Worm (Caenorhabditis elegans) whole organism, L1 larva: ENCODE results near the gene pas-1.

Experiments used
- C04F5.9 ChIP-seq: sonication (generic microtip); optimal IDR thresholded peaks from 2 replicates; lab custom pipeline; 2016; ENCODE audit warnings: missing genetic modification characterization, missing compliant biosample characterization
- C16A3.4 ChIP-seq: fragments of 150-350 bp; optimal IDR thresholded peaks from 2 replicates; lab custom pipeline; 2014; ENCODE audit warnings: missing biosample characterization, missing genetic modification characterization
- alr-1 ChIP-seq: fragments of 200-800 bp; sonication (Bioruptor generic); optimal IDR thresholded peaks from 2 replicates; lab custom pipeline; 2018; ENCODE audit warnings: borderline replicate concordance, mild to moderate bottlenecking, missing genetic modification characterization, missing compliant biosample characterization
- ama-1 ChIP-seq: fragments of 150-350 bp; optimal IDR thresholded peaks from 2 replicates; lab custom pipeline; 2014
- blmp-1 ChIP-seq: fragments of 150-350 bp; optimal IDR thresholded peaks from 2 replicates; lab custom pipeline; 2014; ENCODE audit warnings: missing biosample characterization, missing genetic modification characterization
- ceh-82 ChIP-seq, 3 experiments: fragments of 150-350 bp in 1 of 3; sonication (generic microtip) in 2 of 3; optimal IDR thresholded peaks; 2 replicates each; lab custom pipeline; 2014 to 2017; ENCODE audit warnings: missing biosample characterization in 3 of 3, missing genetic modification characterization in 3 of 3
- ces-1 ChIP-seq: fragments of 150-350 bp; optimal IDR thresholded peaks from 2 replicates; lab custom pipeline; 2014; ENCODE audit warnings: missing biosample characterization, missing genetic modification reagents, missing genetic modification characterization
- dpl-1 ChIP-seq, 3 experiments: fragments of 150-350 bp in 2 of 3; sonication (generic microtip) in 1 of 3; optimal IDR thresholded peaks; 2 replicates each; lab custom pipeline; 2014 to 2017; ENCODE audit warnings: missing biosample characterization in 3 of 3, missing genetic modification characterization in 3 of 3, missing genetic modification reagents in 3 of 3
- efl-1 ChIP-seq, 4 experiments: fragments of 150-350 bp; optimal IDR thresholded peaks in 3 of 4; peaks in 1 of 4; 1 replicate in 1 of 4; 2 replicates in 3 of 4; lab custom pipeline; 2014; ENCODE audit warnings: missing biosample characterization in 2 of 4, missing genetic modification characterization in 2 of 4, missing genetic modification reagents in 2 of 4
- elt-2 ChIP-seq: sonication (generic microtip); optimal IDR thresholded peaks from 2 replicates; lab custom pipeline; 2016; ENCODE audit warnings: missing genetic modification characterization, mild to moderate bottlenecking, inconsistent platforms, missing compliant biosample characterization, missing genetic modification reagents
- elt-3 ChIP-seq, 6 experiments: fragments of 150-350 bp in 1 of 6; sonication (generic microtip); optimal IDR thresholded peaks; 2 replicates each; lab custom pipeline; 2017 to 2018; ENCODE audit warnings: missing biosample characterization in 6 of 6, missing genetic modification characterization in 6 of 6, inconsistent platforms in 1 of 6
- fkh-4 ChIP-seq: sonication (generic microtip); optimal IDR thresholded peaks from 2 replicates; lab custom pipeline; 2016; ENCODE audit warnings: missing compliant biosample characterization, missing genetic modification characterization, borderline replicate concordance
- fkh-8 ChIP-seq: sonication (generic microtip); optimal IDR thresholded peaks from 2 replicates; lab custom pipeline; 2016; ENCODE audit warnings: mild to moderate bottlenecking, missing genetic modification characterization, missing compliant biosample characterization
- isw-1 ChIP-seq: fragments of 200-800 bp; sonication (Bioruptor generic); IDR thresholded peaks from 2 replicates; pipeline ENCODE4 v1.3.6; 2022; ENCODE audit warnings: missing genetic modification characterization, missing compliant biosample characterization
- lin-15B ChIP-seq: fragments of 150-350 bp; sonication (generic microtip); optimal IDR thresholded peaks from 3 replicates; lab custom pipeline; 2014; ENCODE audit warnings: missing biosample characterization, missing genetic modification characterization
- lin-35 ChIP-seq, 2 experiments: fragments of 150-350 bp; optimal IDR thresholded peaks; 2 replicates each; lab custom pipeline; 2014; ENCODE audit warnings: missing biosample characterization in 2 of 2, missing genetic modification characterization in 2 of 2, missing genetic modification reagents in 2 of 2
- lsy-2 ChIP-seq, 2 experiments: fragments of 150-350 bp; optimal IDR thresholded peaks; 2 replicates each; lab custom pipeline; 2014; ENCODE audit warnings: missing biosample characterization in 2 of 2, missing genetic modification characterization in 2 of 2
- mep-1 ChIP-seq: fragments of 150-350 bp; optimal IDR thresholded peaks from 2 replicates; lab custom pipeline; 2014; ENCODE audit warnings: missing biosample characterization, missing genetic modification characterization
- nhr-11 ChIP-seq: fragments of 150-350 bp; optimal IDR thresholded peaks from 2 replicates; lab custom pipeline; 2014; ENCODE audit warnings: missing biosample characterization, missing genetic modification characterization
- nhr-12 ChIP-seq: sonication (generic microtip); optimal IDR thresholded peaks from 2 replicates; lab custom pipeline; 2017; ENCODE audit warnings: missing biosample characterization, missing genetic modification characterization
- nhr-20 ChIP-seq: sonication (generic microtip); optimal IDR thresholded peaks from 2 replicates; lab custom pipeline; 2016; ENCODE audit warnings: mild to moderate bottlenecking, missing genetic modification characterization, missing compliant biosample characterization
- nhr-28 ChIP-seq: fragments of 150-350 bp; optimal IDR thresholded peaks from 2 replicates; lab custom pipeline; 2014; ENCODE audit warnings: missing biosample characterization, missing genetic modification characterization
- nhr-71 ChIP-seq: sonication (generic microtip); optimal IDR thresholded peaks from 2 replicates; lab custom pipeline; 2016; ENCODE audit warnings: mild to moderate bottlenecking, missing genetic modification characterization, moderate library complexity, missing compliant biosample characterization
- nhr-77 ChIP-seq: fragments of 150-350 bp; optimal IDR thresholded peaks from 2 replicates; lab custom pipeline; 2014; ENCODE audit warnings: missing biosample characterization, missing genetic modification characterization
- pqm-1 ChIP-seq: sonication (generic microtip); optimal IDR thresholded peaks from 3 replicates; lab custom pipeline; 2017; ENCODE audit warnings: missing biosample characterization, missing genetic modification characterization
- rnt-1 ChIP-seq: sonication (generic microtip); optimal IDR thresholded peaks from 2 replicates; lab custom pipeline; 2016; ENCODE audit warnings: mild to moderate bottlenecking, missing genetic modification characterization, moderate library complexity, missing compliant biosample characterization
- snu-23 ChIP-seq: sonication (generic microtip); optimal IDR thresholded peaks from 2 replicates; lab custom pipeline; 2016; ENCODE audit warnings: missing genetic modification characterization, missing compliant biosample characterization
- sox-4 ChIP-seq: sonication (generic microtip); optimal IDR thresholded peaks from 2 replicates; lab custom pipeline; 2016; ENCODE audit warnings: missing genetic modification characterization, missing compliant biosample characterization
- sptf-1 ChIP-seq: fragments of 150-350 bp; optimal IDR thresholded peaks from 2 replicates; lab custom pipeline; 2014; ENCODE audit warnings: missing biosample characterization, missing genetic modification characterization
- swsn-7 ChIP-seq: sonication (generic microtip); optimal IDR thresholded peaks from 2 replicates; lab custom pipeline; 2016; ENCODE audit warnings: missing genetic modification characterization, missing compliant biosample characterization
- tbx-2 ChIP-seq: sonication (generic microtip); optimal IDR thresholded peaks from 2 replicates; lab custom pipeline; 2016; ENCODE audit warnings: missing genetic modification characterization, missing compliant biosample characterization
- unc-130 ChIP-seq: fragments of 150-350 bp; optimal IDR thresholded peaks from 2 replicates; lab custom pipeline; 2017; ENCODE audit warnings: missing biosample characterization, missing genetic modification characterization, inconsistent platforms
- xbp-1 ChIP-seq: sonication (generic microtip); optimal IDR thresholded peaks from 2 replicates; lab custom pipeline; 2016; ENCODE audit warnings: missing genetic modification characterization, missing compliant biosample characterization
- zip-4 ChIP-seq: fragments of 200-800 bp; sonication (Bioruptor generic); optimal IDR thresholded peaks from 2 replicates; lab custom pipeline; 2018; ENCODE audit warnings: mild to moderate bottlenecking, missing genetic modification characterization, moderate library complexity, missing compliant biosample characterization
- ztf-4 ChIP-seq: fragments of 150-350 bp; optimal IDR thresholded peaks from 2 replicates; lab custom pipeline; 2014; ENCODE audit warnings: missing biosample characterization, missing genetic modification characterization

The pas-1 gene

DNA sequence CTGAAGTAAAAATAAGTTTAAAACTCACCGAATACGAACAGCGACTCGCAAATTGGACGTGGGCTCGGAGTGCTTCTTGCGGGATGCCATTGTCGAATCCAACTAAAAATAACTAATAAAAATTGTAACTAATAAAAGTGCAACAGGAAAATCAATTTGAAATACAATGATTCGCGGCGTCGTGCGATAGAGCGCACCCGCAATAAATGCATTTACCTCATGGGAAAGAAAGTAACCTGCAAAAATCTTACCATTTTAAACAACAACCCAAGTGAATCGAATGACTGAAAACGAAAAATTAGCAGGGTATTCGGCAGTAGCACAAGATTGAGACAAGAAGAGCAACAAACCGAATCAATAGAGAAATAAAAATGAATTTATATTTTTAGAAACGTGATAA is 34.2 kb upstream of the pas-1 start, which contains the start of gene bmk-1:
TSS of gene bmk-1 (minus strand) at position 359 of the 400 bp plus-strand sequence.
- TF ChIP-seq nhr-11 (tag; lab: Kevin White, UChicago), result no peak
- peak; percentile 4 for TF ChIP-seq snu-23 (GFP tag; lab: Kevin White, UChicago)
- no peak for TF ChIP-seq rnt-1 (tag; lab: Kevin White, UChicago)
- TF ChIP-seq dpl-1 (GFP tag; optimal IDR thresholded peaks at IDR 0.05; lab: Kevin White, UChicago), result peak; percentile 75 to 87 (median 82)
- TF ChIP-seq C16A3.4 (tag; lab: Kevin White, UChicago), result peak; percentile 23
- no peak for TF ChIP-seq alr-1 (tag; lab: Kevin White, UChicago)
- TF ChIP-seq unc-130, result peak; percentile 16
- peak; percentile 13 for TF ChIP-seq nhr-20 (tag; lab: Kevin White, UChicago)
- peak; percentile 71 to 92 for TF ChIP-seq lin-35 (GFP tag; optimal IDR thresholded peaks at IDR 0.05; lab: Kevin White, UChicago)
- TF ChIP-seq efl-1 (optimal IDR thresholded peaks at IDR 0.05; lab: Kevin White, UChicago), result peak; percentile 82 to 94
- peak; percentile 84 to 99 for TF ChIP-seq efl-1 (GFP tag; optimal IDR thresholded peaks at IDR 0.05 in 1 of 2; lab: Kevin White, UChicago)
- peak in 1 of 2 experiments; percentile 49 for TF ChIP-seq lsy-2 (tag; optimal IDR thresholded peaks at IDR 0.05; lab: Kevin White, UChicago)

ce11 chrV:14449397-14449796 is 27.0 kb upstream of the pas-1 start, which contains the start of gene F23B12.7:
TSS of gene F23B12.7 (plus strand) at chrV:14449697.
- TF ChIP-seq nhr-28 (tag; lab: Kevin White, UChicago), result no peak
- no peak for TF ChIP-seq C16A3.4 (tag; lab: Kevin White, UChicago)
- no peak for TF ChIP-seq ztf-4 (tag; lab: Kevin White, UChicago)

- no peak for TF ChIP-seq xbp-1
- no peak for TF ChIP-seq mep-1
- TF ChIP-seq elt-3 (tag; optimal IDR thresholded peaks at IDR 0.05; lab: Kevin White, UChicago), result peak in 1 of 6 experiments; percentile 69
- TF ChIP-seq isw-1 (GFP tag; lab: Robert Waterston, UW), result no peak
- TF ChIP-seq nhr-71, result peak; percentile 14
These were observed 26.3 kb upstream of the pas-1 start for ce11 chrV:14448669-14449068.

- peak in 2 of 3 experiments; percentile 4 to 32 for TF ChIP-seq dpl-1 (GFP tag; optimal IDR thresholded peaks at IDR 0.05; lab: Kevin White, UChicago)
- no peak for TF ChIP-seq ces-1
- no peak for TF ChIP-seq isw-1 (GFP tag; lab: Robert Waterston, UW)
- TF ChIP-seq zip-4 (GFP tag; lab: Kevin White, UChicago), result no peak
- TF ChIP-seq snu-23 (GFP tag; lab: Kevin White, UChicago), result peak; percentile 18
- TF ChIP-seq C04F5.9 (tag; lab: Kevin White, UChicago), result no peak
- TF ChIP-seq blmp-1 (tag; lab: Kevin White, UChicago), result no peak
- no peak for TF ChIP-seq sox-4 (tag; lab: Kevin White, UChicago)
- no peak for TF ChIP-seq fkh-4
- TF ChIP-seq elt-2, result peak; percentile 70
- TF ChIP-seq lsy-2 (tag; optimal IDR thresholded peaks at IDR 0.05; lab: Kevin White, UChicago), result peak in 1 of 2 experiments; percentile 27
- peak; percentile 31 for TF ChIP-seq ama-1 (lab: Kevin White, UChicago)
- TF ChIP-seq nhr-71, result peak; percentile 29
- TF ChIP-seq elt-3 (tag; optimal IDR thresholded peaks at IDR 0.05; lab: Kevin White, UChicago), result peak in 1 of 6 experiments; percentile 9
- TF ChIP-seq pqm-1 (tag; lab: Kevin White, UChicago), result peak; percentile 13
- TF ChIP-seq sptf-1 (tag; lab: Kevin White, UChicago), result no peak
- peak in 1 of 2 experiments; percentile 29 for TF ChIP-seq lin-35 (GFP tag; optimal IDR thresholded peaks at IDR 0.05; lab: Kevin White, UChicago)
- TF ChIP-seq fkh-8 (tag; lab: Kevin White, UChicago), result no peak
- no peak for TF ChIP-seq lin-15B (tag; lab: Kevin White, UChicago)
- TF ChIP-seq swsn-7 (tag; lab: Kevin White, UChicago), result no peak
- no peak for TF ChIP-seq ceh-82 (tag; optimal IDR thresholded peaks at IDR 0.05; lab: Kevin White, UChicago)
- no peak for TF ChIP-seq nhr-12 (tag; lab: Kevin White, UChicago)
- peak; percentile 12 to 25 for TF ChIP-seq efl-1 (optimal IDR thresholded peaks at IDR 0.05; lab: Kevin White, UChicago)
- peak; percentile 20 to 90 for TF ChIP-seq efl-1 (GFP tag; optimal IDR thresholded peaks at IDR 0.05 in 1 of 2; lab: Kevin White, UChicago)
- TF ChIP-seq nhr-77 (tag; lab: Kevin White, UChicago), result no peak
- no peak for TF ChIP-seq tbx-2
These were observed 24.9 kb upstream of the pas-1 start, which contains the start of the genes dlat-1 and fntb-1 for ce11 chrV:14447240-14447763. TSS of gene dlat-1 (minus strand) at chrV:14447290. TSS of gene fntb-1 (plus strand) at chrV:14447651.
